Fruit fly (Drosophila melanogaster): ENCODE data around the gene shep.
A peak's percentile ranks its signal among the peaks of the same experiment; 100 is the strongest.

The shep gene

dm6 chr3L:5180179-5180578 is 97.6 kb downstream of the shep start:
- TF ChIP-seq usp (GFP tag; optimal IDR thresholded peaks at IDR 0.05) = no peak
- TF ChIP-seq psq (GFP tag; optimal IDR thresholded peaks at IDR 0.05) = peak; percentile 32
- peak; percentile 34 for TF ChIP-seq h (GFP tag; optimal IDR thresholded peaks at IDR 0.05)
- TF ChIP-seq OdsH (GFP tag; optimal IDR thresholded peaks at IDR 0.05) = peak; percentile 16
- no peak for TF ChIP-seq Rel (GFP tag; optimal IDR thresholded peaks at IDR 0.05)
- peak; percentile 91 for TF ChIP-seq Rel (tag; optimal IDR thresholded peaks at IDR 0.05)

dm6 chr3L:5178903-5179302 is 98.8 kb downstream of the shep start:
- TF ChIP-seq sv (GFP tag; optimal IDR thresholded peaks at IDR 0.05) = no peak
- TF ChIP-seq lola (GFP tag; optimal IDR thresholded peaks at IDR 0.05) = no peak
- TF ChIP-seq pan (optimal IDR thresholded peaks at IDR 0.05) = no peak
- TF ChIP-seq h (GFP tag; optimal IDR thresholded peaks at IDR 0.05) = no peak
- TF ChIP-seq Jra (GFP tag; optimal IDR thresholded peaks at IDR 0.05) = no peak
- TF ChIP-seq N (GFP tag; optimal IDR thresholded peaks at IDR 0.05) = no peak
- TF ChIP-seq ey (GFP tag; optimal IDR thresholded peaks at IDR 0.05) = no peak
- no peak for TF ChIP-seq OdsH (GFP tag; optimal IDR thresholded peaks at IDR 0.05)
- TF ChIP-seq usp (GFP tag; optimal IDR thresholded peaks at IDR 0.05) = no peak
- no peak for TF ChIP-seq jim (GFP tag; optimal IDR thresholded peaks at IDR 0.05)

dm6 chr3L:5176789-5177188 is 101.0 kb downstream of the shep start:
- TF ChIP-seq Hnf4 (GFP tag; optimal IDR thresholded peaks at IDR 0.05) (peak; percentile 38), Mio (GFP tag; optimal IDR thresholded peaks at IDR 0.05) (no peak), brk (GFP tag; optimal IDR thresholded peaks at IDR 0.05) (peak; percentile 23), h (GFP tag; optimal IDR thresholded peaks at IDR 0.05) (peak; percentile 32), Rel (GFP tag; optimal IDR thresholded peaks at IDR 0.05) (no peak), Rel (tag; optimal IDR thresholded peaks at IDR 0.05) (peak; percentile 72), psq (GFP tag; optimal IDR thresholded peaks at IDR 0.05) (peak; percentile 9), Hr83 (GFP tag; optimal IDR thresholded peaks at IDR 0.05; ENCODE audit: poor library complexity, severe bottlenecking) (peak; percentile 17), HLH106 (tag; optimal IDR thresholded peaks at IDR 0.05) (no peak), br (GFP tag; optimal IDR thresholded peaks at IDR 0.05) (peak; percentile 41), CrebA (GFP tag; optimal IDR thresholded peaks at IDR 0.05; ENCODE audit: borderline replicate concordance) (peak; percentile 56)

dm6 chr3L:5176071-5176470 is 101.7 kb downstream of the shep start:
- TF ChIP-seq woc (GFP tag; optimal IDR thresholded peaks at IDR 0.05) (no peak), Abd-B (GFP tag; optimal IDR thresholded peaks at IDR 0.05) (no peak), h (GFP tag; optimal IDR thresholded peaks at IDR 0.05) (no peak), Vsx2 (GFP tag; optimal IDR thresholded peaks at IDR 0.05; ENCODE audit: partially characterized antibody) (no peak), ey (GFP tag; optimal IDR thresholded peaks at IDR 0.05) (no peak), dmrt93B (GFP tag; optimal IDR thresholded peaks at IDR 0.05) (no peak), Dfd (GFP tag; optimal IDR thresholded peaks at IDR 0.05) (no peak), jim (GFP tag; optimal IDR thresholded peaks at IDR 0.05) (no peak), Hnf4 (GFP tag; optimal IDR thresholded peaks at IDR 0.05) (no peak), usp (GFP tag; optimal IDR thresholded peaks at IDR 0.05) (no peak), lola (GFP tag; optimal IDR thresholded peaks at IDR 0.05) (no peak), CG9705 (GFP tag; optimal IDR thresholded peaks at IDR 0.05) (no peak), sage (GFP tag; optimal IDR thresholded peaks at IDR 0.05) (no peak), br (GFP tag; optimal IDR thresholded peaks at IDR 0.05) (no peak), CrebA (GFP tag; optimal IDR thresholded peaks at IDR 0.05; ENCODE audit: borderline replicate concordance) (no peak)

dm6 chr3L:5172470-5172869 is 105.3 kb downstream of the shep start:
- TF ChIP-seq Jra (GFP tag; optimal IDR thresholded peaks at IDR 0.05) = no peak
- no peak for TF ChIP-seq foxo (GFP tag; optimal IDR thresholded peaks at IDR 0.05)
- no peak for TF ChIP-seq br (GFP tag; optimal IDR thresholded peaks at IDR 0.05)
- no peak for TF ChIP-seq Hr78 (GFP tag; optimal IDR thresholded peaks at IDR 0.05)
- no peak for TF ChIP-seq N (GFP tag; optimal IDR thresholded peaks at IDR 0.05)
- TF ChIP-seq h (GFP tag; optimal IDR thresholded peaks at IDR 0.05) = no peak
- TF ChIP-seq rgr (GFP tag; optimal IDR thresholded peaks at IDR 0.05) = no peak
- no peak for TF ChIP-seq jim (GFP tag; optimal IDR thresholded peaks at IDR 0.05)
- no peak for TF ChIP-seq ey (GFP tag; optimal IDR thresholded peaks at IDR 0.05)
- no peak for TF ChIP-seq CG32264 (GFP tag; optimal IDR thresholded peaks at IDR 0.05)
- no peak for TF ChIP-seq CrebA (GFP tag; optimal IDR thresholded peaks at IDR 0.05; ENCODE audit: borderline replicate concordance)
- no peak for TF ChIP-seq sage (GFP tag; optimal IDR thresholded peaks at IDR 0.05)
- no peak for TF ChIP-seq sv (GFP tag; optimal IDR thresholded peaks at IDR 0.05)
- TF ChIP-seq Hr83 (GFP tag; optimal IDR thresholded peaks at IDR 0.05; ENCODE audit: poor library complexity, severe bottlenecking) = no peak
- TF ChIP-seq dmrt93B (GFP tag; optimal IDR thresholded peaks at IDR 0.05) = no peak
- TF ChIP-seq tai (GFP tag; optimal IDR thresholded peaks at IDR 0.05) = no peak
- TF ChIP-seq psq (GFP tag; optimal IDR thresholded peaks at IDR 0.05) = no peak
